Worm (Caenorhabditis elegans) whole organism, L4 larva: Measurements from ENCODE around the gene R08A2.7.

Experiments
- F10B5.3 ChIP-seq: sonication (generic microtip); optimal IDR thresholded peaks from 2 replicates; lab custom pipeline; 2016; ENCODE audit warnings: mild to moderate bottlenecking, missing genetic modification characterization, missing compliant biosample characterization
- R02D3.7 ChIP-seq: fragments of 150-350 bp; sonication (generic microtip); optimal IDR thresholded peaks from 3 replicates; lab custom pipeline; 2014; ENCODE audit warnings: missing biosample characterization, missing genetic modification characterization
- T26A8.4 ChIP-seq: fragments of 200-800 bp; sonication (Bioruptor generic); IDR thresholded peaks from 2 replicates; pipeline ENCODE4 v1.3.6; 2022; ENCODE audit warnings: missing genetic modification characterization, missing compliant biosample characterization
- dve-1 ChIP-seq: sonication (generic microtip); optimal IDR thresholded peaks from 2 replicates; lab custom pipeline; 2017; ENCODE audit warnings: antibody characterized with exemption, mild to moderate bottlenecking, missing genetic modification characterization, missing compliant biosample characterization; ENCODE audit not compliant: insufficient read depth
- fos-1 ChIP-seq: fragments of 150-350 bp; optimal IDR thresholded peaks from 2 replicates; lab custom pipeline; 2014; ENCODE audit warnings: missing biosample characterization, missing genetic modification characterization
- lin-15B ChIP-seq: fragments of 150-350 bp; sonication (generic microtip); optimal IDR thresholded peaks from 3 replicates; lab custom pipeline; 2014; ENCODE audit warnings: missing biosample characterization, missing genetic modification characterization
- lsy-2 ChIP-seq, 2 experiments: fragments of 150-350 bp in 1 of 2; sonication (generic microtip) in 1 of 2; optimal IDR thresholded peaks; 2 replicates each; lab custom pipeline; 2014 to 2017; ENCODE audit warnings: missing biosample characterization in 2 of 2, missing genetic modification characterization in 2 of 2
- nhr-237 ChIP-seq: sonication (generic microtip); optimal IDR thresholded peaks from 2 replicates; lab custom pipeline; 2017; ENCODE audit warnings: missing biosample characterization, missing genetic modification characterization
- nhr-41 ChIP-seq: fragments of 200-800 bp; sonication (Bioruptor generic); IDR thresholded peaks from 2 replicates; pipeline ENCODE4 v1.3.6; 2022; ENCODE audit warnings: missing genetic modification reagents, missing genetic modification characterization, missing compliant biosample characterization
- nhr-48 ChIP-seq: sonication (generic microtip); optimal IDR thresholded peaks from 2 replicates; lab custom pipeline; 2016; ENCODE audit warnings: mild to moderate bottlenecking, missing genetic modification characterization, missing compliant biosample characterization
- skn-1 ChIP-seq: fragments of 150-350 bp; optimal IDR thresholded peaks from 2 replicates; lab custom pipeline; 2014; ENCODE audit warnings: missing biosample characterization, missing genetic modification characterization
- spr-3 ChIP-seq: fragments of 200-800 bp; sonication (Bioruptor generic); optimal IDR thresholded peaks from 2 replicates; lab custom pipeline; 2018; ENCODE audit warnings: mild to moderate bottlenecking, missing genetic modification characterization, missing compliant biosample characterization
- unc-62 ChIP-seq, 3 experiments: fragments of 150-350 bp in 1 of 3; sonication (generic microtip); optimal IDR thresholded peaks in 2 of 3; peaks in 1 of 3; 1 replicate in 1 of 3; 2 replicates in 2 of 3; lab custom pipeline; 2014 to 2017; ENCODE audit warnings: missing biosample characterization in 3 of 3, missing genetic modification characterization in 3 of 3, missing genetic modification reagents in 3 of 3, missing genotype in 1 of 3

ce11 chrV:14715608-14716007, 7.5 kb upstream of the R08A2.7 start, which contains the start of gene R08A2.2:
- no peak for TF ChIP-seq spr-3
- no peak for TF ChIP-seq unc-62 (GFP tag; optimal IDR thresholded peaks at IDR 0.05 in 1 of 2; lab: Kevin White, UChicago)
- TF ChIP-seq unc-62 (tag; optimal IDR thresholded peaks at IDR 0.05; lab: Kevin White, UChicago): no peak
- TF ChIP-seq lin-15B: no peak
- no peak for TF ChIP-seq T26A8.4 (GFP tag; lab: Robert Waterston, UW)
- no peak for TF ChIP-seq lsy-2 (tag; optimal IDR thresholded peaks at IDR 0.05; lab: Kevin White, UChicago)
- no peak for TF ChIP-seq F10B5.3 (tag; lab: Kevin White, UChicago)
- TF ChIP-seq nhr-41 (GFP tag; lab: Robert Waterston, UW): no peak
- no peak for TF ChIP-seq skn-1 (tag; lab: Kevin White, UChicago)
- TF ChIP-seq R02D3.7 (tag; lab: Kevin White, UChicago): no peak
- TF ChIP-seq nhr-48 (tag; lab: Kevin White, UChicago): no peak
- TF ChIP-seq fos-1 (tag; lab: Kevin White, UChicago): no peak
- TF ChIP-seq dve-1 (tag; lab: Kevin White, UChicago): no peak
- no peak for TF ChIP-seq nhr-237 (tag; lab: Kevin White, UChicago)
